Fruit fly (Drosophila melanogaster) whole organism, embryonic: Measurements from ENCODE around the gene Max.
A peak's percentile ranks its signal among the peaks of the same experiment; 100 is the strongest.

Source experiments
- Aef1 ChIP-seq: fragments of 200-800 bp; sonication (Bioruptor generic); IDR thresholded peaks from 3 replicates; pipeline ENCODE4 v1.3.6; 2022; ENCODE audit warnings: missing biosample characterization, missing genetic modification characterization
- B-H1 ChIP-seq: fragments of 200-800 bp; sonication (Bioruptor generic); IDR thresholded peaks from 3 replicates; pipeline ENCODE4 v1.3.6; 2022; ENCODE audit warnings: missing biosample characterization, missing genetic modification characterization
- CG10209 ChIP-seq: fragments of 200-800 bp; sonication (Bioruptor generic); optimal IDR thresholded peaks from 3 replicates; lab custom pipeline; 2017; ENCODE audit warnings: missing biosample characterization, mild to moderate bottlenecking, missing genetic modification characterization, missing genetic modification reagents
- CG10274 ChIP-seq: fragments of 200-800 bp; sonication (Bioruptor generic); optimal IDR thresholded peaks from 3 replicates; lab custom pipeline; 2017; ENCODE audit warnings: missing biosample characterization, mild to moderate bottlenecking, missing genetic modification characterization
- CG10979 ChIP-seq: fragments of 200-800 bp; sonication (Bioruptor generic); optimal IDR thresholded peaks from 2 replicates; lab custom pipeline; 2018; ENCODE audit warnings: missing biosample characterization, mild to moderate bottlenecking, missing genetic modification characterization, moderate library complexity
- CG11398 ChIP-seq: fragments of 200-800 bp; sonication (Bioruptor generic); optimal IDR thresholded peaks from 2 replicates; lab custom pipeline; 2016; ENCODE audit warnings: missing biosample characterization, missing genetic modification characterization
- CG12155 ChIP-seq: fragments of 200-800 bp; sonication (Bioruptor generic); optimal IDR thresholded peaks from 3 replicates; lab custom pipeline; 2016; ENCODE audit warnings: missing biosample characterization, missing genetic modification characterization
- CG13424 ChIP-seq: fragments of 200-800 bp; sonication (Bioruptor generic); optimal IDR thresholded peaks from 2 replicates; lab custom pipeline; 2019; ENCODE audit warnings: missing biosample characterization, mild to moderate bottlenecking, missing genetic modification characterization, moderate library complexity
- CG14667 ChIP-seq: fragments of 200-800 bp; sonication (Bioruptor generic); IDR thresholded peaks from 2 replicates; pipeline ENCODE4 v1.3.6; 2022; ENCODE audit warnings: missing biosample characterization, missing genetic modification characterization
- CG15073 ChIP-seq: fragments of 200-800 bp; sonication (Bioruptor generic); optimal IDR thresholded peaks from 2 replicates; lab custom pipeline; 2016; ENCODE audit warnings: missing biosample characterization, missing genetic modification characterization
- CG1529 ChIP-seq: fragments of 200-800 bp; sonication (Bioruptor generic); optimal IDR thresholded peaks from 3 replicates; lab custom pipeline; 2018; ENCODE audit warnings: missing biosample characterization, missing genetic modification characterization
- CG17186 ChIP-seq: fragments of 200-800 bp; sonication (Bioruptor generic); optimal IDR thresholded peaks from 3 replicates; lab custom pipeline; 2017; ENCODE audit warnings: missing biosample characterization, missing genetic modification reagents, missing genetic modification characterization
- CG17829 ChIP-seq: fragments of 200-800 bp; optimal IDR thresholded peaks from 2 replicates; lab custom pipeline; 2019; ENCODE audit warnings: missing biosample characterization, mild to moderate bottlenecking, missing genetic modification characterization, moderate library complexity
- CG32772 ChIP-seq: fragments of 200-800 bp; sonication (Bioruptor generic); IDR thresholded peaks from 2 replicates; pipeline ENCODE4 v1.3.6; 2022; ENCODE audit warnings: missing biosample characterization, missing genetic modification characterization
- CG9215 ChIP-seq: fragments of 200-800 bp; sonication (Bioruptor generic); IDR thresholded peaks from 2 replicates; pipeline ENCODE4 v1.3.6; 2022; ENCODE audit warnings: missing biosample characterization, missing genetic modification characterization
- CG9817 ChIP-seq: fragments of 200-800 bp; sonication (Bioruptor generic); optimal IDR thresholded peaks from 2 replicates; lab custom pipeline; 2018; ENCODE audit warnings: missing biosample characterization, mild to moderate bottlenecking, missing genetic modification characterization, moderate library complexity
- CTCF ChIP-seq: fragments of 200-800 bp; sonication (Bioruptor generic); optimal IDR thresholded peaks from 2 replicates; lab custom pipeline; 2017; ENCODE audit warnings: missing biosample characterization, mild to moderate bottlenecking, missing genetic modification characterization, moderate library complexity
- Gsc ChIP-seq: fragments of 200-800 bp; sonication (Bioruptor generic); IDR thresholded peaks from 2 replicates; pipeline ENCODE4 v1.3.6; 2022; ENCODE audit warnings: missing biosample characterization, missing genetic modification characterization
- HLH4C ChIP-seq: fragments of 200-800 bp; sonication (Bioruptor generic); IDR thresholded peaks from 3 replicates; pipeline ENCODE4 v1.3.6; 2022; ENCODE audit warnings: missing biosample characterization, missing genetic modification characterization; ENCODE audit not compliant: partially characterized antibody
- Six4 ChIP-seq: fragments of 200-800 bp; sonication (Bioruptor generic); optimal IDR thresholded peaks from 2 replicates; lab custom pipeline; 2016; ENCODE audit warnings: missing biosample characterization, missing genetic modification characterization
- Sox100B ChIP-seq: fragments of 200-800 bp; sonication (Bioruptor generic); optimal IDR thresholded peaks from 3 replicates; lab custom pipeline; 2018; ENCODE audit warnings: missing biosample characterization, mild to moderate bottlenecking, missing genetic modification characterization
- Ssrp ChIP-seq: fragments of 200-800 bp; sonication (Bioruptor generic); optimal IDR thresholded peaks from 2 replicates; lab custom pipeline; 2018; ENCODE audit warnings: missing biosample characterization, mild to moderate bottlenecking, missing genetic modification characterization, moderate library complexity
- Trl ChIP-seq, 3 experiments: fragments of >200 bp in 2 of 3; fragments of 200-800 bp in 1 of 3; sonication (Bioruptor generic) in 1 of 3; optimal IDR thresholded peaks; 2 replicates in 1 of 3; 3 replicates in 2 of 3; lab custom pipeline; 2016 to 2017; ENCODE audit warnings: missing biosample characterization in 1 of 3, missing genetic modification characterization in 1 of 3
- ac ChIP-seq: fragments of 200-800 bp; sonication (Bioruptor generic); optimal IDR thresholded peaks from 3 replicates; lab custom pipeline; 2017; ENCODE audit warnings: missing biosample characterization, mild to moderate bottlenecking, missing genetic modification characterization
- bbx ChIP-seq: fragments of 200-800 bp; sonication (Bioruptor generic); IDR thresholded peaks from 2 replicates; pipeline ENCODE4 v1.3.6; 2022; ENCODE audit warnings: missing biosample characterization, missing genetic modification characterization; ENCODE audit not compliant: partially characterized antibody
- bsh ChIP-seq, 2 experiments: fragments of 200-800 bp; sonication (Bioruptor generic); optimal IDR thresholded peaks; 2 replicates each; lab custom pipeline; 2017 to 2018; ENCODE audit warnings: mild to moderate bottlenecking in 2 of 2, missing biosample characterization in 2 of 2, missing genetic modification characterization in 2 of 2, moderate library complexity in 1 of 2
- btn ChIP-seq: fragments of 200-800 bp; sonication (Bioruptor generic); optimal IDR thresholded peaks from 2 replicates; lab custom pipeline; 2016; ENCODE audit warnings: missing biosample characterization, missing genetic modification characterization
- chinmo ChIP-seq: fragments of 200-800 bp; sonication (Bioruptor generic); IDR thresholded peaks from 4 replicates; pipeline ENCODE4 v1.3.6; 2022; ENCODE audit warnings: missing biosample characterization, missing genetic modification characterization; ENCODE audit not compliant: partially characterized antibody
- croc ChIP-seq: fragments of 200-800 bp; sonication (Bioruptor generic); conservative IDR thresholded peaks from 3 replicates; pipeline ENCODE4 v1.3.6; 2022; ENCODE audit warnings: missing biosample characterization, missing genetic modification characterization
- cwo ChIP-seq: fragments of 200-800 bp; sonication (Bioruptor generic); optimal IDR thresholded peaks from 3 replicates; lab custom pipeline; 2017; ENCODE audit warnings: missing biosample characterization, missing genetic modification characterization, mild to moderate bottlenecking, moderate library complexity, missing genetic modification reagents
- da ChIP-seq: fragments of 200-800 bp; sonication (Bioruptor generic); optimal IDR thresholded peaks from 2 replicates; lab custom pipeline; 2016; ENCODE audit warnings: missing biosample characterization, missing genetic modification characterization
- dan ChIP-seq: fragments of 200-800 bp; sonication (Bioruptor generic); IDR thresholded peaks from 2 replicates; pipeline ENCODE4 v1.3.6; 2022; ENCODE audit warnings: missing biosample characterization, missing genetic modification characterization
- eve ChIP-seq, 2 experiments: fragments of >200 bp; optimal IDR thresholded peaks; 2 replicates each; lab custom pipeline; 2017; ENCODE audit warnings: missing biosample characterization in 2 of 2, missing genetic modification characterization in 2 of 2
- gro ChIP-seq: fragments of 200-800 bp; sonication (Bioruptor generic); optimal IDR thresholded peaks from 2 replicates; lab custom pipeline; 2016; ENCODE audit warnings: missing biosample characterization, missing genetic modification characterization
- gsb ChIP-seq: fragments of 200-800 bp; sonication (Bioruptor generic); IDR thresholded peaks from 2 replicates; pipeline ENCODE4 v1.3.6; 2022; ENCODE audit warnings: missing biosample characterization, missing genetic modification characterization
- gt ChIP-seq: fragments of 200-800 bp; sonication (Bioruptor generic); IDR thresholded peaks from 2 replicates; pipeline ENCODE4 v1.3.6; 2022; ENCODE audit warnings: missing biosample characterization, missing genetic modification characterization
- hkb ChIP-seq, 2 experiments: fragments of 200-800 bp in 1 of 2; fragments of >200 bp in 1 of 2; sonication (Bioruptor generic) in 1 of 2; IDR thresholded peaks in 1 of 2; optimal IDR thresholded peaks in 1 of 2; 2 replicates each; pipeline versions ENCODE4 v1.3.6 to Lab custom; 2017 to 2022; ENCODE audit warnings: missing biosample characterization in 1 of 2, missing genetic modification characterization in 1 of 2
- ind ChIP-seq: fragments of 200-800 bp; sonication (Bioruptor generic); optimal IDR thresholded peaks from 3 replicates; lab custom pipeline; 2016; ENCODE audit warnings: missing biosample characterization, missing genetic modification characterization
- inv ChIP-seq: fragments of 200-800 bp; sonication (Bioruptor generic); IDR thresholded peaks from 2 replicates; pipeline ENCODE4 v1.3.6; 2022; ENCODE audit warnings: missing biosample characterization, missing genetic modification characterization; ENCODE audit not compliant: partially characterized antibody
- lab ChIP-seq: fragments of 200-800 bp; sonication (Bioruptor generic); optimal IDR thresholded peaks from 3 replicates; lab custom pipeline; 2017; ENCODE audit warnings: missing biosample characterization, missing genetic modification characterization, mild to moderate bottlenecking, moderate library complexity, missing genetic modification reagents
- mirr ChIP-seq: fragments of 200-800 bp; sonication (Bioruptor generic); optimal IDR thresholded peaks from 3 replicates; lab custom pipeline; 2018; ENCODE audit warnings: missing biosample characterization, mild to moderate bottlenecking, missing genetic modification characterization
- nau ChIP-seq: fragments of 200-800 bp; sonication (Bioruptor generic); optimal IDR thresholded peaks from 3 replicates; lab custom pipeline; 2017; ENCODE audit warnings: missing biosample characterization, mild to moderate bottlenecking, missing genetic modification characterization, missing genetic modification reagents
- nmo ChIP-seq: fragments of 200-800 bp; sonication (Bioruptor generic); optimal IDR thresholded peaks from 2 replicates; lab custom pipeline; 2018; ENCODE audit warnings: missing biosample characterization, mild to moderate bottlenecking, missing genetic modification characterization, moderate library complexity
- prd ChIP-seq, 3 experiments: fragments of >200 bp in 2 of 3; fragments of 200-800 bp in 1 of 3; sonication (Bioruptor generic) in 1 of 3; optimal IDR thresholded peaks in 2 of 3; IDR thresholded peaks in 1 of 3; 2 replicates in 2 of 3; 3 replicates in 1 of 3; pipeline versions ENCODE4 v1.3.6 to Lab custom; 2017 to 2022; ENCODE audit warnings: missing biosample characterization in 1 of 3, missing genetic modification characterization in 1 of 3
- repo ChIP-seq: fragments of 200-800 bp; sonication (Bioruptor generic); optimal IDR thresholded peaks from 2 replicates; lab custom pipeline; 2016; ENCODE audit warnings: missing biosample characterization, missing genetic modification characterization
- sd ChIP-seq: fragments of 200-800 bp; sonication (Bioruptor generic); optimal IDR thresholded peaks from 3 replicates; lab custom pipeline; 2018; ENCODE audit warnings: missing biosample characterization, mild to moderate bottlenecking, missing genetic modification characterization, moderate library complexity
- sens-2 ChIP-seq: fragments of 200-800 bp; sonication (Bioruptor generic); IDR thresholded peaks from 2 replicates; pipeline ENCODE4 v1.3.6; 2022; ENCODE audit warnings: missing biosample characterization, missing genetic modification characterization
- seq ChIP-seq: fragments of 200-800 bp; sonication (Bioruptor generic); IDR thresholded peaks from 2 replicates; pipeline ENCODE4 v1.3.6; 2022; ENCODE audit warnings: missing biosample characterization, missing genetic modification characterization
- sim ChIP-seq: fragments of 200-800 bp; sonication (Bioruptor generic); IDR thresholded peaks from 2 replicates; pipeline ENCODE4 v1.3.6; 2022; ENCODE audit warnings: missing biosample characterization, missing genetic modification characterization
- trem ChIP-seq: fragments of 200-800 bp; optimal IDR thresholded peaks from 3 replicates; lab custom pipeline; 2019; ENCODE audit warnings: missing biosample characterization, mild to moderate bottlenecking, missing genetic modification characterization, moderate library complexity

Max gene

DNA sequence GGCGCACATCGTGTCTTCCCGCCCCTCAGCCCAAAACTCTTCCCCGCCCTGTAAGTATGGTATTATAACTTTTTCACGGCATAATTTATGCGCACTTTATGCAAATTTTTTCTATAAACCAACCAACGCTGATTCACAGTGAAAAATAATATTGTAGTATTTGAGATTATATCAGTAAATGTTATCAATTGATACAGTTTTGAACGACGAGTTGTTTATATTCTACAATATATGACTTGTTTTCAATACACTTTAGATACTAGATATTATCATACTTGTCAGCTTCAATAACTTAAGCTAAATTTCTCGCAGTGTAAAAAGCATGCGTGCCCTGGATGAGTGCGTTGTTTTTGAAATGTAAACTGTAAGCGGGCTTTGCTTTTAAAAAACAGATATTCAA is 47.6 kb downstream of the Max start (continued):
- TF ChIP-seq Sox100B (GFP tag; lab: Kevin White, UChicago) (peak; percentile 34), CTCF (GFP tag; lab: Kevin White, UChicago) (no peak), ind (GFP tag; lab: Kevin White, UChicago) (peak; percentile 40), nau (GFP tag; lab: Kevin White, UChicago) (no peak), gt (no peak), bsh (GFP tag; optimal IDR thresholded peaks at IDR 0.05; lab: Kevin White, UChicago) (peak in 1 of 2 experiments; percentile 27), CG13424 (tag; lab: Kevin White, UChicago) (peak; percentile 55), Ssrp (tag; lab: Kevin White, UChicago) (peak; percentile 17), CG10274 (GFP tag; lab: Kevin White, UChicago) (no peak), sim (GFP tag; lab: Robert Waterston, UW) (no peak), croc (GFP tag; lab: Robert Waterston, UW) (no peak), chinmo (no peak), ac (GFP tag; lab: Kevin White, UChicago) (no peak), CG10209 (GFP tag; lab: Kevin White, UChicago) (peak; percentile 22), Aef1 (GFP tag; lab: Robert Waterston, UW) (0 out of 3 replicates have a peak, but pooled peaks have one; percentile 14), repo (GFP tag; lab: Kevin White, UChicago) (no peak), CG12155 (GFP tag; lab: Kevin White, UChicago) (peak; percentile 1), bbx (GFP tag; lab: Robert Waterston, UW) (no peak), inv (GFP tag; lab: Robert Waterston, UW) (no peak), dan (GFP tag; lab: Robert Waterston, UW) (no peak), CG10979 (tag; lab: Kevin White, UChicago) (no peak), CG11398 (no peak), gsb (GFP tag; lab: Robert Waterston, UW) (no peak), CG32772 (peak; percentile 36; the same call in 1 of the 2 replicates), eve (GFP tag; optimal IDR thresholded peaks at IDR 0.05; lab: Kevin White, UChicago) (peak in 1 of 2 experiments; percentile 17), Gsc (GFP tag; lab: Robert Waterston, UW) (no peak), da (no peak), Trl (optimal IDR thresholded peaks at IDR 0.05; lab: Kevin White, UChicago) (no peak), Trl (GFP tag; optimal IDR thresholded peaks at IDR 0.05; lab: Kevin White, UChicago) (no peak), CG15073 (GFP tag; lab: Kevin White, UChicago) (no peak), HLH4C (GFP tag; lab: Robert Waterston, UW) (no peak), CG17186 (GFP tag; lab: Kevin White, UChicago) (no peak), sens-2 (no peak), CG9817 (tag; lab: Kevin White, UChicago) (peak; percentile 53), seq (no peak), CG1529 (GFP tag; lab: Kevin White, UChicago) (no peak), trem (tag; lab: Kevin White, UChicago) (no peak), btn (GFP tag; lab: Kevin White, UChicago) (no peak), CG17829 (tag; lab: Kevin White, UChicago) (peak; percentile 45), Six4 (GFP tag; lab: Kevin White, UChicago) (no peak), B-H1 (no peak; the same call in 2 of the 3 replicates), CG9215 (GFP tag; lab: Robert Waterston, UW) (no peak), lab (peak; percentile 75), mirr (no peak), sd (peak; percentile 21), cwo (GFP tag; lab: Kevin White, UChicago) (peak; percentile 62), nmo (GFP tag; lab: Kevin White, UChicago) (peak; percentile 30), hkb (optimal IDR thresholded peaks at IDR 0.05; lab: Kevin White, UChicago) (no peak), hkb (GFP tag; IDR thresholded peaks at IDR 0.05; lab: Robert Waterston, UW) (peak; percentile 56), gro (GFP tag; lab: Kevin White, UChicago) (no peak), CG14667 (GFP tag; lab: Robert Waterston, UW) (no peak), prd (optimal IDR thresholded peaks at IDR 0.05; lab: Kevin White, UChicago) (no peak), prd (GFP tag; IDR thresholded peaks at IDR 0.05; lab: Robert Waterston, UW) (peak; percentile 56; the same call in 1 of the 3 replicates)
